Worm (Caenorhabditis elegans): ENCODE results near the gene srsx-21.

Gene srsx-21

DNA sequence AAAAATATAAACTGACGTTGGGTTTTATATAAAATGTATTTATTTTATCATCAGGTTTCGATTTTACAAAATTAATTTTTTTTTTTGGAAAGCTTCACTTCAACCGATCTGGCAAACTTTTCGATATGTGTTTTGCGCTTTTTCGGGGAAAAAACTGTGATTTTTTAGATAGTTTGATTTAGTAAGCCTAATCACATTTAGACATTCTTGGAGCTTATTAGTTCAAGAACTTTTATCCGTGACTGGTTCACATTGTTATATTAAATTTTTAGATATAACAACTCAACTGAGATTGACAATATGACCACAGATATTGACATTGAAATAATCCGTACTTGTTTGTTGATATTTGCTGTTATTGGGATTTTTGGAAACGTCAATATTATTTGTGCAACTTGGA lies at the start of gene srsx-21:
TSS of gene srsx-21 (plus strand) at position 301 of the 400 bp plus-strand sequence.
- TF ChIP-seq F37B4.10 (GFP tag; IDR thresholded peaks at IDR 0.05) (no peak), tlf-1 (GFP tag; optimal IDR thresholded peaks at IDR 0.05) (no peak), egrh-3 (GFP tag; IDR thresholded peaks at IDR 0.05) (no peak), snpc-1.1 (tag; optimal IDR thresholded peaks at IDR 0.05; ENCODE audit: insufficient read depth) (no peak), F55B11.4 (tag; optimal IDR thresholded peaks at IDR 0.05; ENCODE audit: borderline replicate concordance, insufficient read depth) (no peak), D2030.7 (GFP tag; IDR thresholded peaks at IDR 0.05) (no peak), nhr-27 (tag; optimal IDR thresholded peaks at IDR 0.05) (no peak), snpc-4 (GFP tag; optimal IDR thresholded peaks at IDR 0.05) (no peak), snpc-4 (tag; optimal IDR thresholded peaks at IDR 0.05) (no peak), nhr-120 (GFP tag; IDR thresholded peaks at IDR 0.05) (no peak), hlh-26 (GFP tag; conservative IDR thresholded peaks at IDR 0.05) (no peak), hsf-1 (GFP tag; IDR thresholded peaks at IDR 0.05) (no peak), nhr-80 (tag; optimal IDR thresholded peaks at IDR 0.05) (no peak), madf-3 (GFP tag; IDR thresholded peaks at IDR 0.05) (no peak), ccch-3 (GFP tag; optimal IDR thresholded peaks at IDR 0.05) (no peak), let-526 (GFP tag; IDR thresholded peaks at IDR 0.05) (no peak), rcor-1 (GFP tag; IDR thresholded peaks at IDR 0.05) (no peak)

ce11 chrV:9789657-9790261 lies 48.0 kb upstream of the srsx-21 start, which contains the start of gene ztf-7:
TSS of gene ztf-7 (minus strand) at chrV:9789707.
- TF ChIP-seq ceh-79 (tag; optimal IDR thresholded peaks at IDR 0.05) (peak; percentile 32), egrh-3 (GFP tag; IDR thresholded peaks at IDR 0.05) (no peak), B0019.2 (GFP tag; conservative IDR thresholded peaks at IDR 0.05) (no peak), lag-1 (GFP tag; IDR thresholded peaks at IDR 0.05) (0 out of 2 replicates have a peak, but pooled peaks have one; percentile 56), attf-3 (GFP tag; conservative IDR thresholded peaks at IDR 0.05) (peak; percentile 51; the same call in 1 of the 2 replicates), ceh-100 (GFP tag; IDR thresholded peaks at IDR 0.05) (peak; percentile 82), nhr-120 (GFP tag; IDR thresholded peaks at IDR 0.05) (no peak), madf-6 (GFP tag; IDR thresholded peaks at IDR 0.05) (peak; percentile 69), ceh-91 (GFP tag; IDR thresholded peaks at IDR 0.05) (peak; percentile 37; the same call in 1 of the 2 replicates), pha-4 (tag; optimal IDR thresholded peaks at IDR 0.05) (no peak), D2030.7 (GFP tag; IDR thresholded peaks at IDR 0.05) (peak; percentile 26; the same call in 1 of the 2 replicates), ztf-6 (GFP tag; IDR thresholded peaks at IDR 0.05) (0 out of 2 replicates have a peak, but pooled peaks have one; percentile 42), K11D2.4 (GFP tag; IDR thresholded peaks at IDR 0.05) (peak; percentile 96), ceh-40 (GFP tag; IDR thresholded peaks at IDR 0.05) (no peak), dox-1 (GFP tag; IDR thresholded peaks at IDR 0.05) (peak; percentile 98), lin-35 (GFP tag; optimal IDR thresholded peaks at IDR 0.05) (peak in 1 of 3 experiments; percentile 87), mcd-1 (GFP tag; IDR thresholded peaks at IDR 0.05) (peak; percentile 92), gei-17 (GFP tag; optimal IDR thresholded peaks at IDR 0.05) (peak; percentile 89), atf-7 (tag; optimal IDR thresholded peaks at IDR 0.05) (peak; percentile 96), bed-1 (GFP tag; IDR thresholded peaks at IDR 0.05) (0 out of 2 replicates have a peak, but pooled peaks have one; percentile 75), ama-1 (optimal IDR thresholded peaks at IDR 0.05) (no peak), ama-1 (GFP tag; optimal IDR thresholded peaks at IDR 0.05) (no peak), bed-2 (GFP tag; IDR thresholded peaks at IDR 0.05) (no peak), somi-1 (GFP tag; optimal IDR thresholded peaks at IDR 0.05) (peak; percentile 92), lin-54 (GFP tag; optimal IDR thresholded peaks at IDR 0.05) (peak; percentile 91), nhr-90 (tag; optimal IDR thresholded peaks at IDR 0.05) (peak; percentile 77), lsy-27 (tag; optimal IDR thresholded peaks at IDR 0.05; ENCODE audit: borderline replicate concordance, insufficient read depth) (no peak), F57C9.4 (tag; optimal IDR thresholded peaks at IDR 0.05) (no peak), B0336.3 (GFP tag; IDR thresholded peaks at IDR 0.05) (peak; percentile 98), F52B5.7 (tag; optimal IDR thresholded peaks at IDR 0.05) (peak; percentile 31), F55B11.4 (tag; optimal IDR thresholded peaks at IDR 0.05; ENCODE audit: borderline replicate concordance, insufficient read depth) (no peak), Y67H2A.10 (GFP tag; conservative IDR thresholded peaks at IDR 0.05) (peak; percentile 81), F49E8.2 (tag; optimal IDR thresholded peaks at IDR 0.05; ENCODE audit: insufficient read depth) (peak; percentile 3), hmg-1.2 (GFP tag; IDR thresholded peaks at IDR 0.05) (peak; percentile 99)
